Fruit fly (Drosophila melanogaster): Measurements from ENCODE around the gene CG31036.

The CG31036 gene

DNA sequence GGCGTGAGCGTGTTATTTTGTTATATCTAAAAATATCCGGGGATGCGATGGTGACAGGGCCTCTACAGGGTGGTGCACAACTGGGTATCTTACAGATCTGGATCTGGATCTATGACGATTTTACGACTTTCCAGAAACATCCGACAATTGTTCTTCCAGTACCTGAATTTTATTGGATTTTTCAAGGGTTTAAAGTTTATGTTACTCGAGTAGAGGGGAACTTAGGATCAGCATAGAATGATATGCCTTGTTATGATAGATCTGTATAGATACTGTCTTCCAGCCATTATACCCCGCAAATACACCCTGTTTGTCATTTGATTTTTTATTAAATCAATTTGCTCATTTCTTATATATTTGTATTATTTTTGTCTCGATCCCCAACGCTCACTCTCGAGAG lies 13.5 kb upstream of the CG31036 start (continued):
- TF ChIP-seq exex (tag; optimal IDR thresholded peaks at IDR 0.05) (peak; percentile 20), danr (GFP tag; IDR thresholded peaks at IDR 0.05) (peak; percentile 54; the same call in 1 of the 2 replicates), CG11504 (tag; optimal IDR thresholded peaks at IDR 0.05) (peak; percentile 77), HmgZ (tag; optimal IDR thresholded peaks at IDR 0.05) (peak; percentile 23), Hsf (GFP tag; optimal IDR thresholded peaks at IDR 0.05) (peak; percentile 40), Mes4 (GFP tag; optimal IDR thresholded peaks at IDR 0.05) (no peak), CG12104 (GFP tag; optimal IDR thresholded peaks at IDR 0.05) (peak; percentile 42), Fer2 (tag; optimal IDR thresholded peaks at IDR 0.05) (peak; percentile 35), az2 (GFP tag; optimal IDR thresholded peaks at IDR 0.05) (peak; percentile 36), hb (GFP tag; IDR thresholded peaks at IDR 0.05; ENCODE audit: partially characterized antibody) (no peak), CG7963 (GFP tag; IDR thresholded peaks at IDR 0.05; ENCODE audit: partially characterized antibody) (no peak), CG18262 (tag; optimal IDR thresholded peaks at IDR 0.05) (peak; percentile 67), Vsx1 (GFP tag; optimal IDR thresholded peaks at IDR 0.05) (peak; percentile 19), Nf-YA (GFP tag; IDR thresholded peaks at IDR 0.05) (no peak), lmd (GFP tag; IDR thresholded peaks at IDR 0.05) (peak; percentile 81), CG16779 (GFP tag; IDR thresholded peaks at IDR 0.05) (no peak), sd (tag; optimal IDR thresholded peaks at IDR 0.05) (no peak), grn (GFP tag; optimal IDR thresholded peaks at IDR 0.05) (no peak), vnd (GFP tag; IDR thresholded peaks at IDR 0.05; ENCODE audit: partially characterized antibody) (no peak), croc (GFP tag; conservative IDR thresholded peaks at IDR 0.05) (no peak; the same call in 2 of the 3 replicates), al (GFP tag; IDR thresholded peaks at IDR 0.05) (peak; percentile 76), CG12219 (GFP tag; optimal IDR thresholded peaks at IDR 0.05) (peak; percentile 35), CG6175 (GFP tag; IDR thresholded peaks at IDR 0.05) (0 out of 3 replicates have a peak, but pooled peaks have one; percentile 24), insv (GFP tag; optimal IDR thresholded peaks at IDR 0.05) (no peak), CG8388 (GFP tag; optimal IDR thresholded peaks at IDR 0.05) (peak; percentile 23), Nf-YC (tag; optimal IDR thresholded peaks at IDR 0.05) (peak; percentile 64), Jarid2 (GFP tag; optimal IDR thresholded peaks at IDR 0.05) (no peak), Lhr (GFP tag; optimal IDR thresholded peaks at IDR 0.05) (no peak), nmo (GFP tag; optimal IDR thresholded peaks at IDR 0.05) (peak; percentile 62), CG4820 (GFP tag; optimal IDR thresholded peaks at IDR 0.05) (peak; percentile 24), ci (GFP tag; IDR thresholded peaks at IDR 0.05) (0 out of 3 replicates have a peak, but pooled peaks have one; percentile 39), CG11247 (GFP tag; IDR thresholded peaks at IDR 0.05) (peak; percentile 58), row (GFP tag; IDR thresholded peaks at IDR 0.05) (peak; percentile 59), esg (GFP tag; conservative IDR thresholded peaks at IDR 0.05) (peak; percentile 35; the same call in 1 of the 2 replicates), Atf-2 (GFP tag; optimal IDR thresholded peaks at IDR 0.05) (peak; percentile 6), ap (GFP tag; IDR thresholded peaks at IDR 0.05) (no peak), sob (GFP tag; IDR thresholded peaks at IDR 0.05) (peak; percentile 60), CG9817 (tag; optimal IDR thresholded peaks at IDR 0.05) (peak; percentile 64), CG10209 (GFP tag; optimal IDR thresholded peaks at IDR 0.05) (peak; percentile 57), dm (GFP tag; optimal IDR thresholded peaks at IDR 0.05) (no peak), Meics (GFP tag; optimal IDR thresholded peaks at IDR 0.05) (peak; percentile 72), fu2 (GFP tag; optimal IDR thresholded peaks at IDR 0.05) (no peak), CG15479 (GFP tag; optimal IDR thresholded peaks at IDR 0.05) (no peak), CG34422 (GFP tag; IDR thresholded peaks at IDR 0.05) (peak; percentile 61; the same call in 2 of the 3 replicates), kay (GFP tag; optimal IDR thresholded peaks at IDR 0.05) (peak; percentile 10), pros (GFP tag; optimal IDR thresholded peaks at IDR 0.05) (no peak), Dll (GFP tag; IDR thresholded peaks at IDR 0.05; ENCODE audit: partially characterized antibody) (no peak), CG8478 (optimal IDR thresholded peaks at IDR 0.05) (no peak), Bteb2 (GFP tag; optimal IDR thresholded peaks at IDR 0.05) (peak; percentile 52), E2f2 (GFP tag; IDR thresholded peaks at IDR 0.05) (peak; percentile 30; the same call in 1 of the 2 replicates), CG13624 (GFP tag; optimal IDR thresholded peaks at IDR 0.05) (peak; percentile 55)
